Fruit fly (Drosophila melanogaster) Kc167 (cell line): ENCODE results near the gene HDAC11.

ENCODE experiments used
- Myc ChIP-seq: fragments of >200 bp; optimal IDR thresholded peaks from 2 replicates; lab custom pipeline; 2017; ENCODE audit warnings: missing external identifiers
- Sin3A ChIP-seq: fragments of >200 bp; optimal IDR thresholded peaks from 2 replicates; lab custom pipeline; 2018; ENCODE audit warnings: missing external identifiers
- h ChIP-seq: fragments of >200 bp; optimal IDR thresholded peaks from 3 replicates; lab custom pipeline; 2018; ENCODE audit warnings: missing external identifiers
- insv ChIP-seq: fragments of >200 bp; optimal IDR thresholded peaks from 3 replicates; lab custom pipeline; 2018; ENCODE audit warnings: missing external identifiers
- psq ChIP-seq: fragments of >200 bp; optimal IDR thresholded peaks from 2 replicates; lab custom pipeline; 2017; ENCODE audit warnings: missing external identifiers
- ttk ChIP-seq: sonication (Bioruptor generic); optimal IDR thresholded peaks from 2 replicates; lab custom pipeline; 2017; ENCODE audit warnings: missing external identifiers

HDAC11 gene

dm6 chr3R:24856143-24856542 lies at the start of gene HDAC11:
TSS of gene HDAC11 (minus strand) at chr3R:24856243.
- no peak for TF ChIP-seq psq (lab: Kevin White, UChicago)
- no peak for TF ChIP-seq Myc (lab: Kevin White, UChicago)

- TF ChIP-seq insv (lab: Kevin White, UChicago), result no peak
- no peak for TF ChIP-seq Myc (lab: Kevin White, UChicago)
- no peak for TF ChIP-seq ttk (lab: Kevin White, UChicago)
- no peak for TF ChIP-seq Sin3A
- no peak for TF ChIP-seq psq (lab: Kevin White, UChicago)
- TF ChIP-seq h (lab: Kevin White, UChicago), result no peak
Measured at dm6 chr3R:24900816-24901215, 44.8 kb upstream of the HDAC11 start, which contains the start of gene CG10845. TSS of gene CG10845 (plus strand) at chr3R:24901116.

- TF ChIP-seq ttk (lab: Kevin White, UChicago), result no peak
- TF ChIP-seq Sin3A, result no peak
- TF ChIP-seq h (lab: Kevin White, UChicago), result no peak
- no peak for TF ChIP-seq insv (lab: Kevin White, UChicago)
- no peak for TF ChIP-seq psq (lab: Kevin White, UChicago)
- TF ChIP-seq Myc (lab: Kevin White, UChicago), result no peak
Measured at dm6 chr3R:24894419-24895206, 38.6 kb upstream of the HDAC11 start, which contains the start of the genes CG31121 and CG11069. TSS of gene CG31121 (minus strand) at chr3R:24894605. TSS of gene CG11069 (plus strand) at chr3R:24894742.

- TF ChIP-seq h (lab: Kevin White, UChicago), result no peak
- TF ChIP-seq Myc (lab: Kevin White, UChicago), result no peak
- TF ChIP-seq psq (lab: Kevin White, UChicago), result no peak
- no peak for TF ChIP-seq Sin3A
- TF ChIP-seq ttk (lab: Kevin White, UChicago), result no peak
- no peak for TF ChIP-seq insv (lab: Kevin White, UChicago)
Measured at dm6 chr3R:24893320-24893955, 37.4 kb upstream of the HDAC11 start.

- TF ChIP-seq h (lab: Kevin White, UChicago) (no peak), ttk (lab: Kevin White, UChicago) (no peak), Myc (lab: Kevin White, UChicago) (no peak), psq (lab: Kevin White, UChicago) (no peak), insv (lab: Kevin White, UChicago) (no peak), Sin3A (no peak)
Measured at dm6 chr3R:24890919-24891318, 34.9 kb upstream of the HDAC11 start.

- TF ChIP-seq insv (lab: Kevin White, UChicago) (no peak), Myc (lab: Kevin White, UChicago) (no peak), ttk (lab: Kevin White, UChicago) (no peak), psq (lab: Kevin White, UChicago) (no peak)
Measured at dm6 chr3R:24890217-24890616, 34.2 kb upstream of the HDAC11 start.

dm6 chr3R:24889303-24889892 lies 33.4 kb upstream of the HDAC11 start:
- TF ChIP-seq Sin3A (no peak), ttk (lab: Kevin White, UChicago) (no peak), psq (lab: Kevin White, UChicago) (no peak)

dm6 chr3R:24888418-24888817 lies 32.4 kb upstream of the HDAC11 start:
- TF ChIP-seq Sin3A (no peak), h (lab: Kevin White, UChicago) (no peak), insv (lab: Kevin White, UChicago) (no peak), ttk (lab: Kevin White, UChicago) (no peak), psq (lab: Kevin White, UChicago) (no peak), Myc (lab: Kevin White, UChicago) (no peak)

dm6 chr3R:24886470-24886869 lies 30.4 kb upstream of the HDAC11 start:
- no peak for TF ChIP-seq Myc (lab: Kevin White, UChicago)
- TF ChIP-seq psq (lab: Kevin White, UChicago), result no peak
- no peak for TF ChIP-seq Sin3A
- TF ChIP-seq insv (lab: Kevin White, UChicago), result no peak
- no peak for TF ChIP-seq h (lab: Kevin White, UChicago)
- TF ChIP-seq ttk (lab: Kevin White, UChicago), result no peak

- TF ChIP-seq Sin3A, result no peak
Measured at dm6 chr3R:24878655-24879054, 22.6 kb upstream of the HDAC11 start.

dm6 chr3R:24876843-24877457 lies 20.9 kb upstream of the HDAC11 start, which contains the start of the genes CG11089 and CG31381:
TSS of gene CG11089 (plus strand) at chr3R:24877045.
TSS of gene CG31381 (plus strand) at chr3R:24877045.
- TF ChIP-seq insv (lab: Kevin White, UChicago) (no peak), psq (lab: Kevin White, UChicago) (no peak), Sin3A (no peak), ttk (lab: Kevin White, UChicago) (no peak), h (lab: Kevin White, UChicago) (no peak), Myc (lab: Kevin White, UChicago) (no peak)
